Worm (Caenorhabditis elegans) whole organism, young adult: ENCODE data around the gene sre-24.

Source experiments
- C17E4.6 ChIP-seq: fragments of 200-800 bp; sonication (Bioruptor generic); IDR thresholded peaks from 2 replicates; pipeline ENCODE4 v1.3.6; 2022; ENCODE audit warnings: missing genetic modification reagents, missing genetic modification characterization, missing compliant biosample characterization
- F23B12.7 ChIP-seq: sonication (generic microtip); optimal IDR thresholded peaks from 2 replicates; lab custom pipeline; 2017; ENCODE audit warnings: missing genetic modification characterization, mild to moderate bottlenecking, missing compliant biosample characterization, antibody characterized with exemption, moderate library complexity; ENCODE audit not compliant: insufficient read depth
- K11D2.4 ChIP-seq: fragments of 200-800 bp; sonication (Bioruptor generic); IDR thresholded peaks from 2 replicates; pipeline ENCODE4 v1.3.6; 2022; ENCODE audit warnings: missing genetic modification reagents, missing genetic modification characterization, missing compliant biosample characterization
- T26A5.8 ChIP-seq: sonication (generic microtip); optimal IDR thresholded peaks from 2 replicates; lab custom pipeline; 2016; ENCODE audit warnings: missing genetic modification characterization, missing compliant biosample characterization
- ceh-27 ChIP-seq: fragments of 200-800 bp; sonication (Bioruptor generic); optimal IDR thresholded peaks from 2 replicates; lab custom pipeline; 2018; ENCODE audit warnings: mild to moderate bottlenecking, missing genetic modification characterization, moderate library complexity, missing compliant biosample characterization
- ceh-91 ChIP-seq: fragments of 200-800 bp; sonication (Bioruptor generic); IDR thresholded peaks from 2 replicates; pipeline ENCODE4 v1.3.6; 2022; ENCODE audit warnings: missing genetic modification reagents, missing genetic modification characterization, missing compliant biosample characterization
- ekl-4 ChIP-seq: fragments of 200-800 bp; sonication (Bioruptor generic); IDR thresholded peaks from 2 replicates; pipeline ENCODE4 v1.3.6; 2022; ENCODE audit warnings: missing genetic modification reagents, missing genetic modification characterization, missing compliant biosample characterization
- lin-35 ChIP-seq, 3 experiments: fragments of 150-350 bp in 2 of 3; sonication (generic microtip) in 1 of 3; optimal IDR thresholded peaks; 2 replicates each; lab custom pipeline; 2014 to 2018; ENCODE audit warnings: missing biosample characterization in 3 of 3, missing genetic modification characterization in 3 of 3, missing genetic modification reagents in 3 of 3
- rec-8 ChIP-seq, 2 experiments: sonication (generic microtip); optimal IDR thresholded peaks; 2 replicates each; lab custom pipeline; 2016; ENCODE audit warnings: mild to moderate bottlenecking in 2 of 2, missing genetic modification characterization in 2 of 2, missing genetic modification reagents in 2 of 2, missing genotype in 2 of 2, missing biosample characterization in 1 of 2, missing compliant biosample characterization in 1 of 2, moderate library complexity in 1 of 2
- unc-130 ChIP-seq: sonication (generic microtip); optimal IDR thresholded peaks from 2 replicates; lab custom pipeline; 2016; ENCODE audit warnings: missing genetic modification reagents, missing genetic modification characterization, missing compliant biosample characterization

ce11 chrV:2849071-2849470, 35.4 kb upstream of the sre-24 start, which contains the start of gene ugt-53:
- TF ChIP-seq ceh-27 (GFP tag; lab: Kevin White, UChicago) (no peak), C17E4.6 (GFP tag; lab: Robert Waterston, UW) (no peak), T26A5.8 (no peak), rec-8 (tag; optimal IDR thresholded peaks at IDR 0.05; lab: Kevin White, UChicago) (no peak), F23B12.7 (tag; lab: Kevin White, UChicago) (no peak), ekl-4 (GFP tag; lab: Robert Waterston, UW) (no peak), lin-35 (GFP tag; optimal IDR thresholded peaks at IDR 0.05; lab: Kevin White, UChicago) (no peak), K11D2.4 (no peak), unc-130 (GFP tag; lab: Kevin White, UChicago) (no peak), ceh-91 (no peak)
